Fruit fly (Drosophila melanogaster): ENCODE results near the gene CG6693.

Gene CG6693

DNA sequence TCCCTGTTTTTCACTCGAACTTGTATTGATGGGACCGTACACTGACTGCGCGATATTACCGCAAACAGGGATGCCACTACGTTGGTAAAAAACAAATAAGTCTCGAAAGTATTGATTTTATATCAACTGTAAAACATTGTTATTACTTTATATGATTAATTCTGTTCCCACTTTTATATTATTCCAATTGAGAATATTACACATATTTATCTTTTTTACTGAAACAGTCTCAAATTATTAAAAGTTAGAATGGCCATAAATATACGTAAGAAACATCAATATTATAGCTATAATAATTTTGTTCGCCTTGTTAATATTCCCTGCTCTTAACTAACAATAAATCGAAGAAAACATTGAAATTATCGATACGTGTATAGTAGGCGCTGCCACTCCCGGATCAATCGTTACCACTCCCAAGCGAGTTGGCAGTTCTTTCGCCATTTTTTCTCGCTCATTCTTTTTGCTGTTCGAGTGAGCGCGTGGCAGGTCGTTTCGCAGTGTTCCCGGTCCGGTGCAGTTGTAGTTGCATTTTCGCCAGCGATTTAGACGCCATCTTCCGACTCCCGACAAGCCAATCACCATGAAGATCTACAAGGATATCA lies 11.5 kb downstream of the CG6693 start, which contains the start of the genes SdhC and Tctp:
Gene SdhC (minus strand): TSS at position 49 of the 602 bp plus-strand sequence.
Gene Tctp (plus strand): TSS at position 447 of the 602 bp plus-strand sequence.
- peak; percentile 36 for TF ChIP-seq Ets98B (GFP tag; IDR thresholded peaks at IDR 0.05)
- TF ChIP-seq CG10348 (GFP tag; IDR thresholded peaks at IDR 0.05), result no peak
- TF ChIP-seq fd96Ca (GFP tag; IDR thresholded peaks at IDR 0.05), result no peak
- TF ChIP-seq CG34367 (tag; optimal IDR thresholded peaks at IDR 0.05), result peak; percentile 4
- TF ChIP-seq CG12605 (GFP tag; IDR thresholded peaks at IDR 0.05), result no peak
- TF ChIP-seq CG8159 (tag; optimal IDR thresholded peaks at IDR 0.05), result peak; percentile 47
- peak; percentile 4 for TF ChIP-seq Snoo (tag; optimal IDR thresholded peaks at IDR 0.05)
- TF ChIP-seq rn (GFP tag; IDR thresholded peaks at IDR 0.05), result no peak
- no peak for TF ChIP-seq CG14655 (GFP tag; optimal IDR thresholded peaks at IDR 0.05)
- no peak for TF ChIP-seq gl (tag; optimal IDR thresholded peaks at IDR 0.05)
- peak; percentile 15 for TF ChIP-seq CG8301 (tag; optimal IDR thresholded peaks at IDR 0.05)
- peak; percentile 14 for TF ChIP-seq Pif1B (GFP tag; optimal IDR thresholded peaks at IDR 0.05)
- TF ChIP-seq D1 (tag; optimal IDR thresholded peaks at IDR 0.05), result no peak
- peak; percentile 18 for TF ChIP-seq CG15710 (tag; optimal IDR thresholded peaks at IDR 0.05)
- no peak for TF ChIP-seq CG32121 (GFP tag; IDR thresholded peaks at IDR 0.05)
- TF ChIP-seq CG17806 (tag; optimal IDR thresholded peaks at IDR 0.05), result no peak
- TF ChIP-seq Pif1A (GFP tag; optimal IDR thresholded peaks at IDR 0.05), result peak; percentile 52
- no peak for TF ChIP-seq EcR (GFP tag; optimal IDR thresholded peaks at IDR 0.05)
- no peak for TF ChIP-seq CG4496 (GFP tag; IDR thresholded peaks at IDR 0.05)
- peak; percentile 3 for TF ChIP-seq CG9948 (tag; optimal IDR thresholded peaks at IDR 0.05)
- no peak for TF ChIP-seq CG13204 (GFP tag; optimal IDR thresholded peaks at IDR 0.05)

- TF ChIP-seq Pif1A (GFP tag; optimal IDR thresholded peaks at IDR 0.05) (no peak), CG4496 (GFP tag; IDR thresholded peaks at IDR 0.05) (no peak), CG13204 (GFP tag; optimal IDR thresholded peaks at IDR 0.05) (no peak), EcR (GFP tag; optimal IDR thresholded peaks at IDR 0.05) (peak; percentile 42), rn (GFP tag; IDR thresholded peaks at IDR 0.05) (no peak), fd96Ca (GFP tag; IDR thresholded peaks at IDR 0.05) (no peak), CG9948 (tag; optimal IDR thresholded peaks at IDR 0.05) (no peak), Snoo (tag; optimal IDR thresholded peaks at IDR 0.05) (no peak)
Observed at dm6 chr3R:11208766-11209331, 12.6 kb downstream of the CG6693 start.

DNA sequence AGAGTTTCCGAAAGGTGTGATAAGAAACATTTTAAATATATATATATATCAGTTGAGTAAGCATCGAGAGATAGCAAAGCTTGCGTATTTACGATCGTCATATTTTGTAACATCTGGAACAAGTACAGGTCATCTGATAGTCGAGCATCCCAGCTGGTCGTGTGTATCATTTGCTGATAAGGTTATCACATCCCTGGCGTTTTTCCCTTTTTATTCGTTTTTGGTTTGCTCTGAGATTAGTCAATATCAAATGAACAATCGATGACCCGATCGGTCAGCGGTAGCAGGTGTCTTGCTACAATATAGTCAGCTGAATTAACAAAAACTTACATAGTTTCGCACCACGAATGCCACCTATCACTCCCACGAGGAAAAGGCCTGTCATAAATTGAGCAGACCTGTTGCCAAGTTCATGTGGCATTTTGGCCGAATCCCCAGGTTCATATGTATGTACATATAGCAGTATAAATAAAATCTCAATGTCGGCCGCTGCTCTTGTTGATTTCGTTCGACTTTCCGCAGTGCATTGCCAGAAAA lies 20.5 kb downstream of the CG6693 start:
- TF ChIP-seq rn (GFP tag; IDR thresholded peaks at IDR 0.05), result no peak
- TF ChIP-seq Ets98B (GFP tag; IDR thresholded peaks at IDR 0.05), result peak; percentile 57; the same call in 1 of the 2 replicates
- TF ChIP-seq CG34367 (tag; optimal IDR thresholded peaks at IDR 0.05), result peak; percentile 24
- peak; percentile 67 for TF ChIP-seq CG32121 (GFP tag; IDR thresholded peaks at IDR 0.05)
- peak; percentile 57 for TF ChIP-seq CG8301 (tag; optimal IDR thresholded peaks at IDR 0.05)
- TF ChIP-seq Snoo (tag; optimal IDR thresholded peaks at IDR 0.05), result peak; percentile 62
- peak; percentile 49 for TF ChIP-seq CG15710 (tag; optimal IDR thresholded peaks at IDR 0.05)
- TF ChIP-seq EcR (GFP tag; optimal IDR thresholded peaks at IDR 0.05), result no peak
- TF ChIP-seq CG9948 (tag; optimal IDR thresholded peaks at IDR 0.05), result peak; percentile 50
- no peak for TF ChIP-seq CG13204 (GFP tag; optimal IDR thresholded peaks at IDR 0.05)
- TF ChIP-seq Pif1B (GFP tag; optimal IDR thresholded peaks at IDR 0.05), result peak; percentile 80
- TF ChIP-seq CG8159 (tag; optimal IDR thresholded peaks at IDR 0.05), result peak; percentile 67
- no peak for TF ChIP-seq D1 (tag; optimal IDR thresholded peaks at IDR 0.05)
- peak; percentile 65; the same call in 2 of the 3 replicates for TF ChIP-seq CG4496 (GFP tag; IDR thresholded peaks at IDR 0.05)
- peak; percentile 67 for TF ChIP-seq CG14655 (GFP tag; optimal IDR thresholded peaks at IDR 0.05)
- peak; percentile 81 for TF ChIP-seq Pif1A (GFP tag; optimal IDR thresholded peaks at IDR 0.05)
- TF ChIP-seq fd96Ca (GFP tag; IDR thresholded peaks at IDR 0.05), result peak; percentile 71; the same call in 2 of the 3 replicates
- TF ChIP-seq CG17806 (tag; optimal IDR thresholded peaks at IDR 0.05), result peak; percentile 64

dm6 chr3R:11200042-11200884 lies 21.2 kb downstream of the CG6693 start:
- TF ChIP-seq EcR (GFP tag; optimal IDR thresholded peaks at IDR 0.05), result peak; percentile 94
- TF ChIP-seq CG4496 (GFP tag; IDR thresholded peaks at IDR 0.05), result no peak

- TF ChIP-seq Snoo (tag; optimal IDR thresholded peaks at IDR 0.05) (peak; percentile 29), Pif1A (GFP tag; optimal IDR thresholded peaks at IDR 0.05) (no peak), CG8159 (tag; optimal IDR thresholded peaks at IDR 0.05) (no peak), CG8301 (tag; optimal IDR thresholded peaks at IDR 0.05) (no peak), CG15710 (tag; optimal IDR thresholded peaks at IDR 0.05) (no peak)
Observed at dm6 chr3R:11199227-11199835, 22.1 kb downstream of the CG6693 start.

Measured in whole organism, pupa.